Fruit fly (Drosophila melanogaster): ENCODE results near the gene fig.
A peak's percentile ranks its signal among the peaks of the same experiment; 100 is the strongest.

Gene fig

dm6 chr3R:29778139-29778984 is 1.9 kb downstream of the fig start (continued):
- TF ChIP-seq Hr4 (GFP tag; optimal IDR thresholded peaks at IDR 0.05) (peak; percentile 39), CG3919 (GFP tag; optimal IDR thresholded peaks at IDR 0.05) (peak; percentile 60), CG6792 (GFP tag; optimal IDR thresholded peaks at IDR 0.05) (peak; percentile 45), Gug (GFP tag; IDR thresholded peaks at IDR 0.05) (no peak), CG6163 (GFP tag; IDR thresholded peaks at IDR 0.05) (peak; percentile 53; the same call in 2 of the 3 replicates), CG10669 (GFP tag; optimal IDR thresholded peaks at IDR 0.05) (peak; percentile 54), CG11902 (GFP tag; optimal IDR thresholded peaks at IDR 0.05) (peak; percentile 43), dsx (GFP tag; optimal IDR thresholded peaks at IDR 0.05; ENCODE audit: poor library complexity, severe bottlenecking) (peak; percentile 20), CG4318 (GFP tag; optimal IDR thresholded peaks at IDR 0.05) (no peak), Lpt (GFP tag; optimal IDR thresholded peaks at IDR 0.05) (peak; percentile 20), Blimp-1 (GFP tag; optimal IDR thresholded peaks at IDR 0.05) (peak; percentile 36), CG6854 (GFP tag; optimal IDR thresholded peaks at IDR 0.05) (no peak), dac (GFP tag; optimal IDR thresholded peaks at IDR 0.05) (no peak), net (GFP tag; optimal IDR thresholded peaks at IDR 0.05) (peak; percentile 10), CG10631 (GFP tag; optimal IDR thresholded peaks at IDR 0.05) (peak; percentile 63), CG9139 (GFP tag; optimal IDR thresholded peaks at IDR 0.05) (peak; percentile 22), CG32006 (GFP tag; optimal IDR thresholded peaks at IDR 0.05) (peak; percentile 42), CG31627 (GFP tag; optimal IDR thresholded peaks at IDR 0.05) (peak; percentile 65), ss (GFP tag; optimal IDR thresholded peaks at IDR 0.05) (peak; percentile 18 to 38), Smox (GFP tag; optimal IDR thresholded peaks at IDR 0.05) (peak; percentile 65), fd85E (GFP tag; optimal IDR thresholded peaks at IDR 0.05) (no peak), Eip78C (GFP tag) (peak; percentile 90), acj6 (GFP tag; optimal IDR thresholded peaks at IDR 0.05) (peak; percentile 50), Sox102F (GFP tag; optimal IDR thresholded peaks at IDR 0.05) (peak; percentile 60), CG8319 (GFP tag; optimal IDR thresholded peaks at IDR 0.05) (peak; percentile 41), fd59A (GFP tag; optimal IDR thresholded peaks at IDR 0.05) (peak; percentile 57), pdm3 (GFP tag; optimal IDR thresholded peaks at IDR 0.05) (peak; percentile 63), CG34406 (GFP tag; optimal IDR thresholded peaks at IDR 0.05) (peak; percentile 55), Hr38 (GFP tag; optimal IDR thresholded peaks at IDR 0.05) (no peak), Sox15 (GFP tag; optimal IDR thresholded peaks at IDR 0.05) (peak; percentile 23), spab (GFP tag; optimal IDR thresholded peaks at IDR 0.05) (peak; percentile 34), CG1621 (tag; optimal IDR thresholded peaks at IDR 0.05) (peak; percentile 19), Hr39 (GFP tag; optimal IDR thresholded peaks at IDR 0.05) (peak; percentile 76), fkh (GFP tag; optimal IDR thresholded peaks at IDR 0.05) (no peak), CG15336 (GFP tag; IDR thresholded peaks at IDR 0.05) (no peak), CG3032 (tag; optimal IDR thresholded peaks at IDR 0.05) (peak; percentile 56), OdsH (GFP tag; optimal IDR thresholded peaks at IDR 0.05) (peak; percentile 64), Eip93F (GFP tag; optimal IDR thresholded peaks at IDR 0.05) (no peak)

dm6 chr3R:29777213-29777612 is 3.0 kb downstream of the fig start:
- TF ChIP-seq CG4318 (GFP tag; optimal IDR thresholded peaks at IDR 0.05) (no peak), net (GFP tag; optimal IDR thresholded peaks at IDR 0.05) (no peak), dac (GFP tag; optimal IDR thresholded peaks at IDR 0.05) (no peak), Eip75B (GFP tag; optimal IDR thresholded peaks at IDR 0.05) (no peak), fd85E (GFP tag; optimal IDR thresholded peaks at IDR 0.05) (no peak), Eip78C (GFP tag) (peak; percentile 13), Lpt (GFP tag; optimal IDR thresholded peaks at IDR 0.05) (no peak), fd59A (GFP tag; optimal IDR thresholded peaks at IDR 0.05) (no peak), eg (GFP tag; IDR thresholded peaks at IDR 0.05) (0 out of 3 replicates have a peak, but pooled peaks have one; percentile 20), CG34406 (GFP tag; optimal IDR thresholded peaks at IDR 0.05) (no peak), topi (GFP tag; optimal IDR thresholded peaks at IDR 0.05) (no peak), cyc (GFP tag; optimal IDR thresholded peaks at IDR 0.05) (no peak), CG6163 (GFP tag; IDR thresholded peaks at IDR 0.05) (no peak), CG11762 (GFP tag; optimal IDR thresholded peaks at IDR 0.05; ENCODE audit: insufficient read depth) (no peak), Smox (GFP tag; optimal IDR thresholded peaks at IDR 0.05) (no peak), CG8319 (GFP tag; optimal IDR thresholded peaks at IDR 0.05) (no peak), lz (GFP tag; optimal IDR thresholded peaks at IDR 0.05) (no peak), CG10631 (GFP tag; optimal IDR thresholded peaks at IDR 0.05) (no peak), svp (GFP tag) (peak; percentile 40), CG6854 (GFP tag; optimal IDR thresholded peaks at IDR 0.05) (no peak), dsx (GFP tag; optimal IDR thresholded peaks at IDR 0.05; ENCODE audit: poor library complexity, severe bottlenecking) (no peak)

All from whole organism, prepupa.